Worm (Caenorhabditis elegans) whole organism, L1 larva: ENCODE measurements around the gene srh-128.

Source experiments
- ceh-63 ChIP-seq: fragments of 200-800 bp; sonication (Bioruptor generic); optimal IDR thresholded peaks from 2 replicates; lab custom pipeline; 2018; ENCODE audit warnings: mild to moderate bottlenecking, missing genetic modification characterization, missing compliant biosample characterization
- dpl-1 ChIP-seq, 3 experiments: fragments of 150-350 bp in 2 of 3; sonication (generic microtip) in 1 of 3; optimal IDR thresholded peaks; 2 replicates each; lab custom pipeline; 2014 to 2017; ENCODE audit warnings: missing biosample characterization in 3 of 3, missing genetic modification characterization in 3 of 3, missing genetic modification reagents in 3 of 3
- elt-2 ChIP-seq: sonication (generic microtip); optimal IDR thresholded peaks from 2 replicates; lab custom pipeline; 2016; ENCODE audit warnings: missing genetic modification characterization, mild to moderate bottlenecking, inconsistent platforms, missing compliant biosample characterization, missing genetic modification reagents
- elt-3 ChIP-seq, 6 experiments: fragments of 150-350 bp in 1 of 6; sonication (generic microtip); optimal IDR thresholded peaks; 2 replicates each; lab custom pipeline; 2017 to 2018; ENCODE audit warnings: missing biosample characterization in 6 of 6, missing genetic modification characterization in 6 of 6, inconsistent platforms in 1 of 6
- hlh-4 ChIP-seq: sonication (generic microtip); optimal IDR thresholded peaks from 2 replicates; lab custom pipeline; 2016; ENCODE audit warnings: mild to moderate bottlenecking, missing genetic modification characterization, missing compliant biosample characterization
- jun-1 ChIP-seq: fragments of 150-350 bp; optimal IDR thresholded peaks from 2 replicates; lab custom pipeline; 2014; ENCODE audit warnings: missing biosample characterization, missing genetic modification reagents, missing genetic modification characterization
- lin-39 ChIP-seq: fragments of 150-350 bp; optimal IDR thresholded peaks from 2 replicates; lab custom pipeline; 2014; ENCODE audit warnings: missing biosample characterization, missing genetic modification reagents, missing genetic modification characterization
- nhr-12 ChIP-seq: sonication (generic microtip); optimal IDR thresholded peaks from 2 replicates; lab custom pipeline; 2017; ENCODE audit warnings: missing biosample characterization, missing genetic modification characterization
- pag-3 ChIP-seq: sonication (generic microtip); optimal IDR thresholded peaks from 2 replicates; lab custom pipeline; 2017; ENCODE audit warnings: missing genetic modification characterization, mild to moderate bottlenecking, missing compliant biosample characterization, antibody characterized with exemption, borderline replicate concordance; ENCODE audit not compliant: insufficient read depth
- pax-3 ChIP-seq: fragments of 200-800 bp; sonication (Bioruptor generic); optimal IDR thresholded peaks from 2 replicates; lab custom pipeline; 2018; ENCODE audit warnings: mild to moderate bottlenecking, missing genetic modification characterization, moderate library complexity, missing compliant biosample characterization
- unc-62 ChIP-seq: fragments of 150-350 bp; optimal IDR thresholded peaks from 2 replicates; lab custom pipeline; 2014; ENCODE audit warnings: missing biosample characterization, missing genetic modification reagents, missing genetic modification characterization
- unc-98 ChIP-seq: fragments of 200-800 bp; sonication (Bioruptor generic); IDR thresholded peaks from 2 replicates; pipeline ENCODE4 v1.3.6; 2022; ENCODE audit warnings: missing genetic modification characterization, missing compliant biosample characterization

ce11 chrII:2751278-2751677 is 46.2 kb upstream of the srh-128 start:
- no peak for TF ChIP-seq lin-39 (tag; lab: Kevin White, UChicago)
- TF ChIP-seq pax-3, result no peak
- no peak for TF ChIP-seq elt-3 (tag; optimal IDR thresholded peaks at IDR 0.05; lab: Kevin White, UChicago)
- no peak for TF ChIP-seq ceh-63 (GFP tag; lab: Kevin White, UChicago)
- TF ChIP-seq unc-98, result no peak
- no peak for TF ChIP-seq dpl-1 (GFP tag; optimal IDR thresholded peaks at IDR 0.05; lab: Kevin White, UChicago)
- no peak for TF ChIP-seq unc-62 (GFP tag; lab: Kevin White, UChicago)
- TF ChIP-seq pag-3 (tag; lab: Kevin White, UChicago), result no peak
- no peak for TF ChIP-seq elt-2 (tag; lab: Kevin White, UChicago)
- no peak for TF ChIP-seq jun-1 (tag; lab: Kevin White, UChicago)
- TF ChIP-seq nhr-12 (tag; lab: Kevin White, UChicago), result no peak
- no peak for TF ChIP-seq hlh-4
